Worm (Caenorhabditis elegans): ENCODE measurements around the gene tmem-258.

The tmem-258 gene

DNA sequence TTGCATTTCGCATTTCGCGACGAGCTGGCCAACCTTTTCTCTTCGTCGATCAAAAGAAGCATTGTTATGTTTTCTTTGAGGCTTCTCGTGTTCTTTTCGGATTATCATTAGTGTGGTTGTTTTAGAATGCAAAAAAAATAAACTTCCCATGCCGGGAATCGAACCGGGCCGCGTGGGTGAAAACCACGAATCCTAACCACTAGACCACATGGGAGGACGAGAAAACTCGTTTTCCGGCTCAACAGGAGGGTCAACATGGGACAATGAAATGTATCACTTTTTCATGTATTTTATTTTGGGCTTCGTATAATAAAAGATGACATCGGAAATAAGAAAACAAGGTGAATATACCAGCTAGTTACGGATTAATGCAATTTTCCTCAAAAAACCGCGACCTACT lies 6.6 kb downstream of the tmem-258 start:
- no peak for TF ChIP-seq nhr-11 (tag; optimal IDR thresholded peaks at IDR 0.05)
- TF ChIP-seq ama-1 (optimal IDR thresholded peaks at IDR 0.05): no peak
- no peak for TF ChIP-seq ceh-9 (tag; optimal IDR thresholded peaks at IDR 0.05)
- no peak for TF ChIP-seq nhr-67 (tag; optimal IDR thresholded peaks at IDR 0.05)
- no peak for TF ChIP-seq nhr-23 (tag; optimal IDR thresholded peaks at IDR 0.05)

ce11 chrV:7072309-7072708 lies 9.3 kb downstream of the tmem-258 start, which contains the start of gene F27B10.1:
F27B10.1 (plus strand) TSS chrV:7072609.
- TF ChIP-seq sea-2 (GFP tag; optimal IDR thresholded peaks at IDR 0.05): no peak
- no peak for TF ChIP-seq snpc-4 (tag; optimal IDR thresholded peaks at IDR 0.05)
- no peak for TF ChIP-seq elt-3 (tag; optimal IDR thresholded peaks at IDR 0.05)
- no peak for TF ChIP-seq ceh-82 (tag; optimal IDR thresholded peaks at IDR 0.05)
- TF ChIP-seq elt-1 (tag; optimal IDR thresholded peaks at IDR 0.05): no peak
- TF ChIP-seq ceh-16 (tag; optimal IDR thresholded peaks at IDR 0.05): no peak
- TF ChIP-seq mdl-1 (tag; optimal IDR thresholded peaks at IDR 0.05): no peak
- no peak for TF ChIP-seq nhr-12 (tag; optimal IDR thresholded peaks at IDR 0.05)
- no peak for TF ChIP-seq elt-2 (tag; optimal IDR thresholded peaks at IDR 0.05)
- no peak for TF ChIP-seq fkh-2 (tag; optimal IDR thresholded peaks at IDR 0.05)
- TF ChIP-seq pha-4 (tag; optimal IDR thresholded peaks at IDR 0.05): no peak
- TF ChIP-seq ztf-11 (tag; optimal IDR thresholded peaks at IDR 0.05): no peak
- TF ChIP-seq fkh-10 (GFP tag; optimal IDR thresholded peaks at IDR 0.05): no peak

DNA sequence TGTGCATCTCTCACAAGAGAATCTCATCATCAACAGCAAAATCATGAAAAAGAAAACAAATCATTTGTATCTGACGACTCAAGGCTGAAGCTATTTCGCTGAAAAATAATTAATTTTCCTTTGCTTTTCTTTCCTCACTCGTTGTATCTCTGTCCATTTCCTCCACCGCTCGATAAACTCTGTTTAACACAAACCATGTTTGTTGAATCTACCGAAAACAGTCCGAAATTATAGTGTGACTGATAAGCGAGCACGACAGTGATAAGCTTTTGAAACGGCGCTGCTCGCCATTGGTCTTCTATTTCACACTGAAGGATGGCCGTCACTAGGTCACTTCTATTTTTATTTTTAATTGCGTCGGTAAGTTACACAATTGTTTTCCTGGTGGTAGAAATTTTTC lies 12.7 kb downstream of the tmem-258 start, which contains the start of gene npa-1:
npa-1 (plus strand) TSS at position 142 of the 400 bp plus-strand sequence.
- TF ChIP-seq lin-39 (tag; optimal IDR thresholded peaks at IDR 0.05) (no peak), elt-2 (tag; optimal IDR thresholded peaks at IDR 0.05) (peak; percentile 48), pqm-1 (tag; optimal IDR thresholded peaks at IDR 0.05) (peak; percentile 63)

DNA sequence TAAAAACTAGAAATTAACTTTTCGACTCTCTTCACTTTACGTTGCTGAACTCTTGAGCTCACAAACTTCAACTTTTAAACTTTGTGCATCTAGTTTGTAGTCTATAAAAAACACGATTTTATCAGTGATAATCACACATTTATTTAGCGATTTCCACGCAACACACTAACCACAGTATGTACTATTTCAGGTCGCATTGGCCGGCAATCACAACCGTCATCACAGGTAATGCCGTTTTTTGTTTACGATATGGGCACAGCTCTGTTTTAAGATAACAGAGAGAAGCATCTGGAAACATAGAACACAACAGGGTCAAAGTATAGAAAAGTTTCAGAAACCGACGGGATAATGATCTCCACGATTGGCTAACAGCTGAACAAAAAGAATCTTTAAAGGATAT lies 13.2 kb downstream of the tmem-258 start:
- TF ChIP-seq pha-4 (tag; optimal IDR thresholded peaks at IDR 0.05) (peak; percentile 51), elt-2 (tag; optimal IDR thresholded peaks at IDR 0.05) (peak; percentile 88), nfya-1 (tag; optimal IDR thresholded peaks at IDR 0.05; ENCODE audit: insufficient read depth) (no peak), pqm-1 (tag; optimal IDR thresholded peaks at IDR 0.05) (peak; percentile 76)

DNA sequence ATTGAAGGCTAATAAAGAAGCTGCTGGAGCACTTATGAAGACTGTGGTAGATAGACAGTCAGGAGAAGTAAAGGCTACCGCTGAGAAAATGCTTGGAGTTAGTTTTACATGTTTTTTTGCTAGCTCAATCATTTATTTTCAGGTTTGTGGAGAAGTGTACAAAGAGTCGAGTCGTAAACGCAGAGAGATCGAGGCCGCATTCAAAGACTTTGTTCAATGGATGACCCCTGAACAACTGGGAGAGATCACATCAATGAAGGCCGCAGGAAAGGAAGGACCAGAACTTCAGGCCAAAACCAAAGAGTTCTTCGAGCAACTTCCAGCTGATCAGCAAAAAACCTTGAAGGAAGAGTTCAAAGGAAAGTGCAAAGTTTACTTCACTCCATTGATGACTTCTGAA lies 15.8 kb downstream of the tmem-258 start:
- no peak for TF ChIP-seq nhr-43 (tag; optimal IDR thresholded peaks at IDR 0.05; ENCODE audit: poor library complexity, severe bottlenecking)
- no peak for TF ChIP-seq egl-5 (tag; optimal IDR thresholded peaks at IDR 0.05)
- no peak for TF ChIP-seq daf-12 (tag; optimal IDR thresholded peaks at IDR 0.05)
- TF ChIP-seq hmg-11 (tag; optimal IDR thresholded peaks at IDR 0.05): no peak
- TF ChIP-seq pqm-1 (tag; optimal IDR thresholded peaks at IDR 0.05): no peak
- TF ChIP-seq egl-27 (tag; optimal IDR thresholded peaks at IDR 0.05): no peak
- no peak for TF ChIP-seq jun-1 (tag; optimal IDR thresholded peaks at IDR 0.05)
- TF ChIP-seq fos-1 (tag; optimal IDR thresholded peaks at IDR 0.05): no peak
- TF ChIP-seq ceh-82 (tag; optimal IDR thresholded peaks at IDR 0.05): no peak
- no peak for TF ChIP-seq lin-39 (tag; optimal IDR thresholded peaks at IDR 0.05)
- TF ChIP-seq nhr-28 (tag; optimal IDR thresholded peaks at IDR 0.05): no peak
- TF ChIP-seq elt-3 (tag; optimal IDR thresholded peaks at IDR 0.05): no peak
- no peak for TF ChIP-seq ZK546.5 (tag; optimal IDR thresholded peaks at IDR 0.05)
- no peak for TF ChIP-seq R02D3.7 (tag; optimal IDR thresholded peaks at IDR 0.05)
- no peak for TF ChIP-seq tbx-2 (tag; optimal IDR thresholded peaks at IDR 0.05)
- TF ChIP-seq lin-15B (tag; optimal IDR thresholded peaks at IDR 0.05): no peak
- no peak for TF ChIP-seq skn-1 (tag; optimal IDR thresholded peaks at IDR 0.05)
- TF ChIP-seq fkh-2 (tag; optimal IDR thresholded peaks at IDR 0.05): no peak
- TF ChIP-seq ama-1 (optimal IDR thresholded peaks at IDR 0.05): no peak

ce11 chrV:7079388-7079787 lies 16.4 kb downstream of the tmem-258 start:
- TF ChIP-seq pha-4 (tag; optimal IDR thresholded peaks at IDR 0.05): no peak
- no peak for TF ChIP-seq jun-1 (tag; optimal IDR thresholded peaks at IDR 0.05)
- TF ChIP-seq ztf-4 (tag; optimal IDR thresholded peaks at IDR 0.05): no peak
- no peak for TF ChIP-seq tbx-2 (tag; optimal IDR thresholded peaks at IDR 0.05)
- TF ChIP-seq daf-12 (tag; optimal IDR thresholded peaks at IDR 0.05): no peak
- TF ChIP-seq snpc-4 (tag; optimal IDR thresholded peaks at IDR 0.05): no peak
- TF ChIP-seq mml-1 (tag; optimal IDR thresholded peaks at IDR 0.05): no peak
- TF ChIP-seq skn-1 (tag; optimal IDR thresholded peaks at IDR 0.05): no peak
- TF ChIP-seq sea-2 (GFP tag; optimal IDR thresholded peaks at IDR 0.05): no peak
- no peak for TF ChIP-seq pqm-1 (tag; optimal IDR thresholded peaks at IDR 0.05)
- TF ChIP-seq fkh-2 (tag; optimal IDR thresholded peaks at IDR 0.05): no peak
- TF ChIP-seq nhr-67 (tag; optimal IDR thresholded peaks at IDR 0.05): no peak
- no peak for TF ChIP-seq aly-2 (tag; optimal IDR thresholded peaks at IDR 0.05)
- TF ChIP-seq hmg-11 (tag; optimal IDR thresholded peaks at IDR 0.05): no peak
- TF ChIP-seq eor-1 (tag; optimal IDR thresholded peaks at IDR 0.05): no peak
- no peak for TF ChIP-seq R02D3.7 (tag; optimal IDR thresholded peaks at IDR 0.05)
